Worm (Caenorhabditis elegans): ENCODE results near the gene sdz-1.

DNA sequence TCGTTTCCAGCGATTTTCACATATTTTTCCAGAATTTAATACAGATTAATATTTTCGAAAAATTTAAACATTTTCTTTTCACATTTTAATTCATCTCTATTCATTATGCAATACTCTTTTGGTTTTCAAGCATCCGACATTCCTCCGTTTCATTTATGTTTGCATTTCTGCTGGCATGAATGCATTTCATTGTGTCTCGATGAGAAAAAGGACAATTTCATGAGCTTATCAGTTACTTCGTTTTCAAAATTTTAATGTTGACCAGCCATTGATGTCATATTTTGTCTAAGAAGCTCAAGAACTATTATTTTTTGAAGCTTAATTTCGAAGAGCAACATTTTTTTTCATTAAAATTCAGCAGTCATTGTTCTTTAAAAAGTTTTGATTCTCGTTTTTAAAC, 18.5 kb upstream of the sdz-1 start:
- TF ChIP-seq aly-2 (tag; optimal IDR thresholded peaks at IDR 0.05) (no peak), nhr-237 (tag; optimal IDR thresholded peaks at IDR 0.05) (no peak), sdz-12 (GFP tag; optimal IDR thresholded peaks at IDR 0.05) (no peak), ces-1 (GFP tag; optimal IDR thresholded peaks at IDR 0.05) (no peak), lin-38 (GFP tag; IDR thresholded peaks at IDR 0.05) (no peak), mdl-1 (tag; optimal IDR thresholded peaks at IDR 0.05) (no peak), lin-13 (GFP tag; optimal IDR thresholded peaks at IDR 0.05) (no peak), T26A8.4 (GFP tag; IDR thresholded peaks at IDR 0.05) (no peak), pqm-1 (tag; optimal IDR thresholded peaks at IDR 0.05) (peak; percentile 67)
